Fruit fly (Drosophila melanogaster) whole organism, embryonic: Measurements from ENCODE around the gene CG46318.

Experiments used
- Adf1 ChIP-seq: fragments of 200-800 bp; sonication (Bioruptor generic); IDR thresholded peaks from 2 replicates; pipeline ENCODE4 v1.3.6; 2022; ENCODE audit warnings: missing biosample characterization, missing genetic modification characterization
- Atf-2 ChIP-seq: fragments of 200-800 bp; sonication (Bioruptor generic); optimal IDR thresholded peaks from 2 replicates; lab custom pipeline; 2016; ENCODE audit warnings: missing biosample characterization, missing genetic modification characterization
- Bgb ChIP-seq: fragments of 200-800 bp; sonication (Bioruptor generic); IDR thresholded peaks from 2 replicates; pipeline ENCODE4 v1.3.6; 2022; ENCODE audit warnings: missing biosample characterization, missing genetic modification characterization; ENCODE audit not compliant: partially characterized antibody
- C15 ChIP-seq: fragments of 200-800 bp; sonication (Bioruptor generic); IDR thresholded peaks from 3 replicates; pipeline ENCODE4 v1.3.6; 2022; ENCODE audit warnings: missing biosample characterization, missing genetic modification characterization
- CG10147 ChIP-seq: fragments of 200-800 bp; sonication (Bioruptor generic); optimal IDR thresholded peaks from 2 replicates; lab custom pipeline; 2019; ENCODE audit warnings: missing biosample characterization, mild to moderate bottlenecking, missing genetic modification characterization, moderate library complexity
- CG10431 ChIP-seq: fragments of 200-800 bp; sonication (Bioruptor generic); optimal IDR thresholded peaks from 3 replicates; lab custom pipeline; 2018; ENCODE audit warnings: missing biosample characterization, mild to moderate bottlenecking, missing genetic modification characterization
- CG11504 ChIP-seq: fragments of 200-800 bp; sonication (Bioruptor generic); optimal IDR thresholded peaks from 3 replicates; lab custom pipeline; 2019; ENCODE audit warnings: missing biosample characterization, mild to moderate bottlenecking, missing genetic modification characterization, moderate library complexity
- CG11723 ChIP-seq: fragments of 200-800 bp; sonication (Bioruptor generic); optimal IDR thresholded peaks from 2 replicates; lab custom pipeline; 2017; ENCODE audit warnings: missing biosample characterization, mild to moderate bottlenecking, missing genetic modification characterization
- CG12942 ChIP-seq: fragments of 200-800 bp; sonication (Bioruptor generic); optimal IDR thresholded peaks from 3 replicates; lab custom pipeline; 2016; ENCODE audit warnings: missing biosample characterization, missing genetic modification characterization
- CG15514 ChIP-seq: fragments of 200-800 bp; sonication (Bioruptor generic); optimal IDR thresholded peaks from 3 replicates; lab custom pipeline; 2017; ENCODE audit warnings: missing biosample characterization, missing genetic modification characterization, mild to moderate bottlenecking, moderate library complexity, missing genetic modification reagents
- CG16779 ChIP-seq: fragments of 200-800 bp; sonication (Bioruptor generic); IDR thresholded peaks from 2 replicates; pipeline ENCODE4 v1.3.6; 2022; ENCODE audit warnings: missing biosample characterization, missing genetic modification characterization
- CG30403 ChIP-seq: fragments of 200-800 bp; sonication (Bioruptor generic); optimal IDR thresholded peaks from 3 replicates; lab custom pipeline; 2016; ENCODE audit warnings: missing biosample characterization, missing genetic modification characterization
- CG31224 ChIP-seq: fragments of 200-800 bp; sonication (Bioruptor generic); IDR thresholded peaks from 2 replicates; pipeline ENCODE4 v1.3.6; 2022; ENCODE audit warnings: missing biosample characterization, missing genetic modification characterization
- CG3163 ChIP-seq: fragments of 200-800 bp; sonication (Bioruptor generic); optimal IDR thresholded peaks from 3 replicates; lab custom pipeline; 2016; ENCODE audit warnings: missing biosample characterization, missing genetic modification characterization
- CG3847 ChIP-seq: fragments of 200-800 bp; sonication (Bioruptor generic); IDR thresholded peaks from 2 replicates; pipeline ENCODE4 v1.3.6; 2022; ENCODE audit warnings: missing biosample characterization, missing genetic modification characterization
- CG6175 ChIP-seq: fragments of 200-800 bp; sonication (Bioruptor generic); IDR thresholded peaks from 3 replicates; pipeline ENCODE4 v1.3.6; 2022; ENCODE audit warnings: missing biosample characterization, missing genetic modification characterization
- CG7372 ChIP-seq: fragments of 200-800 bp; sonication (Bioruptor generic); IDR thresholded peaks from 2 replicates; pipeline ENCODE4 v1.3.6; 2022; ENCODE audit warnings: missing biosample characterization, missing genetic modification characterization
- CG8290 ChIP-seq, 3 experiments: fragments of 200-800 bp; sonication (Bioruptor generic); optimal IDR thresholded peaks; 2 replicates each; lab custom pipeline; 2016 to 2019; ENCODE audit warnings: missing biosample characterization in 3 of 3, missing genetic modification characterization in 3 of 3, mild to moderate bottlenecking in 2 of 3, moderate library complexity in 1 of 3
- CG9876 ChIP-seq: fragments of 200-800 bp; sonication (Bioruptor generic); optimal IDR thresholded peaks from 2 replicates; lab custom pipeline; 2016; ENCODE audit warnings: missing biosample characterization, missing genetic modification characterization
- Chrac-16 ChIP-seq: fragments of 200-800 bp; sonication (Bioruptor generic); optimal IDR thresholded peaks from 3 replicates; lab custom pipeline; 2016; ENCODE audit warnings: missing biosample characterization, missing genetic modification characterization
- D ChIP-seq, 2 experiments: fragments of 200-800 bp in 1 of 2; fragments of >200 bp in 1 of 2; sonication (Bioruptor generic) in 1 of 2; optimal IDR thresholded peaks; 2 replicates in 1 of 2; 3 replicates in 1 of 2; lab custom pipeline; 2017; ENCODE audit warnings: mild to moderate bottlenecking in 1 of 2, missing biosample characterization in 1 of 2, missing genetic modification characterization in 1 of 2, missing genetic modification reagents in 1 of 2
- Gug ChIP-seq: fragments of 200-800 bp; sonication (Bioruptor generic); IDR thresholded peaks from 4 replicates; pipeline ENCODE4 v1.3.6; 2022; ENCODE audit warnings: missing biosample characterization, missing genetic modification characterization
- Hmr ChIP-seq: fragments of 200-800 bp; sonication (Bioruptor generic); optimal IDR thresholded peaks from 3 replicates; lab custom pipeline; 2017; ENCODE audit warnings: mild to moderate bottlenecking, missing biosample characterization, missing genetic modification reagents, missing genetic modification characterization
- Meics ChIP-seq: fragments of 200-800 bp; sonication (Bioruptor generic); optimal IDR thresholded peaks from 2 replicates; lab custom pipeline; 2017; ENCODE audit warnings: missing biosample characterization, mild to moderate bottlenecking, missing genetic modification characterization
- Sox102F ChIP-seq: fragments of 200-800 bp; sonication (Bioruptor generic); optimal IDR thresholded peaks from 2 replicates; lab custom pipeline; 2018; ENCODE audit warnings: missing biosample characterization, mild to moderate bottlenecking, missing genetic modification characterization, moderate library complexity
- br ChIP-seq: fragments of >200 bp; optimal IDR thresholded peaks from 2 replicates; lab custom pipeline; 2017
- cato ChIP-seq: fragments of 200-800 bp; sonication (Bioruptor generic); optimal IDR thresholded peaks from 2 replicates; lab custom pipeline; 2016; ENCODE audit warnings: missing biosample characterization, missing genetic modification characterization, borderline replicate concordance
- corto ChIP-seq: fragments of 200-800 bp; sonication (Bioruptor generic); optimal IDR thresholded peaks from 2 replicates; lab custom pipeline; 2016; ENCODE audit warnings: missing biosample characterization, mild to moderate bottlenecking, missing genetic modification characterization, moderate library complexity
- croc ChIP-seq: fragments of 200-800 bp; sonication (Bioruptor generic); conservative IDR thresholded peaks from 3 replicates; pipeline ENCODE4 v1.3.6; 2022; ENCODE audit warnings: missing biosample characterization, missing genetic modification characterization
- dati ChIP-seq: fragments of 200-800 bp; sonication (Bioruptor generic); IDR thresholded peaks from 2 replicates; pipeline ENCODE4 v1.3.6; 2022; ENCODE audit warnings: missing biosample characterization, missing genetic modification characterization
- emc ChIP-seq: fragments of 200-800 bp; sonication (Bioruptor generic); optimal IDR thresholded peaks from 2 replicates; lab custom pipeline; 2016; ENCODE audit warnings: missing biosample characterization, missing genetic modification characterization
- fd96Cb ChIP-seq: fragments of 200-800 bp; sonication (Bioruptor generic); optimal IDR thresholded peaks from 2 replicates; lab custom pipeline; 2018; ENCODE audit warnings: missing biosample characterization, mild to moderate bottlenecking, missing genetic modification characterization, moderate library complexity
- fru ChIP-seq: fragments of >200 bp; optimal IDR thresholded peaks from 2 replicates; lab custom pipeline; 2017
- gce ChIP-seq: fragments of 200-800 bp; sonication (Bioruptor generic); IDR thresholded peaks from 3 replicates; pipeline ENCODE4 v1.3.6; 2022; ENCODE audit warnings: missing biosample characterization, missing genetic modification characterization
- gcm ChIP-seq: fragments of 200-800 bp; sonication (Bioruptor generic); optimal IDR thresholded peaks from 2 replicates; lab custom pipeline; 2019; ENCODE audit warnings: missing biosample characterization, mild to moderate bottlenecking, missing genetic modification characterization, moderate library complexity
- gem ChIP-seq: fragments of 200-800 bp; sonication (Bioruptor generic); optimal IDR thresholded peaks from 2 replicates; lab custom pipeline; 2019; ENCODE audit warnings: missing biosample characterization, mild to moderate bottlenecking, missing genetic modification characterization, moderate library complexity
- gfzf ChIP-seq: fragments of 200-800 bp; sonication (Bioruptor generic); optimal IDR thresholded peaks from 2 replicates; lab custom pipeline; 2016; ENCODE audit warnings: missing biosample characterization, mild to moderate bottlenecking, missing genetic modification characterization, moderate library complexity
- inv ChIP-seq: fragments of 200-800 bp; sonication (Bioruptor generic); IDR thresholded peaks from 2 replicates; pipeline ENCODE4 v1.3.6; 2022; ENCODE audit warnings: missing biosample characterization, missing genetic modification characterization; ENCODE audit not compliant: partially characterized antibody
- ken ChIP-seq: fragments of 200-800 bp; sonication (Bioruptor generic); IDR thresholded peaks from 3 replicates; pipeline ENCODE4 v1.3.6; 2022; ENCODE audit warnings: missing biosample characterization, missing genetic modification characterization
- mam ChIP-seq: fragments of 200-800 bp; sonication (Bioruptor generic); optimal IDR thresholded peaks from 3 replicates; lab custom pipeline; 2016; ENCODE audit warnings: missing biosample characterization, missing genetic modification characterization
- phol ChIP-seq: fragments of 200-800 bp; sonication (Bioruptor generic); optimal IDR thresholded peaks from 3 replicates; lab custom pipeline; 2018; ENCODE audit warnings: missing biosample characterization, mild to moderate bottlenecking, missing genetic modification characterization, moderate library complexity
- psq ChIP-seq: fragments of 200-800 bp; sonication (Bioruptor generic); optimal IDR thresholded peaks from 2 replicates; lab custom pipeline; 2017; ENCODE audit warnings: missing biosample characterization, missing genetic modification characterization
- schlank ChIP-seq: fragments of 200-800 bp; sonication (Bioruptor generic); optimal IDR thresholded peaks from 2 replicates; lab custom pipeline; 2018; ENCODE audit warnings: missing biosample characterization, mild to moderate bottlenecking, missing genetic modification characterization
- sisA ChIP-seq: fragments of 200-800 bp; sonication (Bioruptor generic); IDR thresholded peaks from 2 replicates; pipeline ENCODE4 v1.3.6; 2022; ENCODE audit warnings: missing biosample characterization, missing genetic modification characterization
- twi ChIP-seq: fragments of 200-800 bp; optimal IDR thresholded peaks from 2 replicates; lab custom pipeline; 2019; ENCODE audit warnings: missing biosample characterization, mild to moderate bottlenecking, missing genetic modification characterization, moderate library complexity
- unpg ChIP-seq: fragments of 200-800 bp; sonication (Bioruptor generic); optimal IDR thresholded peaks from 3 replicates; lab custom pipeline; 2018; ENCODE audit warnings: missing biosample characterization, mild to moderate bottlenecking, missing genetic modification characterization, moderate library complexity
- wdn ChIP-seq: fragments of 200-800 bp; sonication (Bioruptor generic); IDR thresholded peaks from 2 replicates; pipeline ENCODE4 v1.3.6; 2022; ENCODE audit warnings: missing biosample characterization, missing genetic modification characterization
- yki ChIP-seq: fragments of >200 bp; optimal IDR thresholded peaks from 3 replicates; lab custom pipeline; 2018
- zfh2 ChIP-seq: fragments of 200-800 bp; sonication (Bioruptor generic); optimal IDR thresholded peaks from 2 replicates; lab custom pipeline; 2016; ENCODE audit warnings: missing biosample characterization, missing genetic modification characterization

Gene CG46318

DNA sequence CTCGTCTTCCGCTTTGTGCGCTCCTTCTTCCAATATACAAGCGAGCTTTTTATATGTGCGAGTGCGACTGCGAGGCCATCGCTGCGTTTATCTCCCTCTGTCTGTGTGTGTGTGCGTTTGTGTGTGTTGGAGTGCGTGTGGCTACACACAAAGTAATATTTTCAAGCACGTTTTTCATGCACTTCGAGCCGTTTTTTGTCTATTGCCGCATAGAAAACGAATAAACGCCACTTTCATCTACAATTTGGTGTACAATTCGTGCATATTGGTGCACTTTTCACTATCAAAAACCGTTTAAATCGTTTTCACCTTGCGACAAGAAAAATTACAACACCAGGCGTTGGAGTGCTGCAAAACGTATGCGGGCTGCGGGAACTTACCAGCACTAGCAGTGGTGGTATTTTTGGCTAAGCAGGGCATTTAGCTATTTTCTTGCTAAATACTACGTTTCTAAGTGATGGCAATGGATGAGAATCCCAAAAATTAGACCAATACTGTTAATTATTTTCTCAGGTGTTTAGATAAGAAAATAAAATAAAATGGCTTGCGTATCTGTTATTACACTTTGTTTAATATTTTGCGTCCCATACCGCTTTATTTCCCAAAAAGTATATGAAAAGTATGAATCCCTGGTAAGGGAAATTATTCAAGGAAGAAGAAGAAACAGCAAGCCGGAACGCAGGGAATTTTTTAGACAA lies 21.3 kb upstream of the CG46318 start, which contains the start of the genes CG31224 and CstF64 (continued):
- peak; percentile 40 for TF ChIP-seq psq (GFP tag; lab: Kevin White, UChicago)
- TF ChIP-seq CG6175 (GFP tag; lab: Robert Waterston, UW): peak; percentile 63; the same call in 1 of the 3 replicates
- no peak for TF ChIP-seq schlank (tag; lab: Kevin White, UChicago)
- peak; percentile 78 for TF ChIP-seq cato
- TF ChIP-seq CG9876 (GFP tag; lab: Kevin White, UChicago): peak; percentile 75
- peak; percentile 84 for TF ChIP-seq Atf-2 (GFP tag; lab: Kevin White, UChicago)
- TF ChIP-seq CG31224 (GFP tag; lab: Robert Waterston, UW): peak; percentile 91
- TF ChIP-seq Adf1 (GFP tag; lab: Robert Waterston, UW): no peak
- peak; percentile 78 for TF ChIP-seq Meics (GFP tag; lab: Kevin White, UChicago)
- TF ChIP-seq twi (tag; lab: Kevin White, UChicago): peak; percentile 67
- TF ChIP-seq mam (GFP tag; lab: Kevin White, UChicago): peak; percentile 93
- TF ChIP-seq Hmr (GFP tag; lab: Kevin White, UChicago): peak; percentile 89
- TF ChIP-seq CG10431: peak; percentile 46
- TF ChIP-seq CG7372: peak; percentile 73
- TF ChIP-seq Sox102F: peak; percentile 84
- TF ChIP-seq CG8290 (GFP tag; optimal IDR thresholded peaks at IDR 0.05; lab: Kevin White, UChicago): peak; percentile 83
- TF ChIP-seq CG8290 (tag; optimal IDR thresholded peaks at IDR 0.05; lab: Kevin White, UChicago): no peak
- TF ChIP-seq CG12942 (GFP tag; lab: Kevin White, UChicago): peak; percentile 89
- no peak for TF ChIP-seq fru (lab: Kevin White, UChicago)
- TF ChIP-seq CG10147 (GFP tag; lab: Kevin White, UChicago): peak; percentile 60
- peak; percentile 92 for TF ChIP-seq CG3847 (GFP tag; lab: Robert Waterston, UW)
- TF ChIP-seq zfh2 (GFP tag; lab: Kevin White, UChicago): peak; percentile 90
- peak; percentile 85 for TF ChIP-seq phol
- peak; percentile 72 for TF ChIP-seq wdn (GFP tag; lab: Robert Waterston, UW)
- peak; percentile 94 for TF ChIP-seq CG30403 (GFP tag; lab: Kevin White, UChicago)
- peak; percentile 82 for TF ChIP-seq CG11723 (GFP tag; lab: Kevin White, UChicago)
- TF ChIP-seq gfzf: peak; percentile 55
- TF ChIP-seq Bgb (GFP tag; lab: Robert Waterston, UW): no peak
- peak; percentile 75 for TF ChIP-seq Gug (GFP tag; lab: Robert Waterston, UW)
- peak; percentile 70 for TF ChIP-seq CG15514 (GFP tag; lab: Kevin White, UChicago)
- peak; percentile 55 for TF ChIP-seq croc (GFP tag; lab: Robert Waterston, UW)
- peak; percentile 52; the same call in 1 of the 2 replicates for TF ChIP-seq dati (GFP tag; lab: Robert Waterston, UW)
- peak; percentile 86 for TF ChIP-seq Chrac-16 (GFP tag; lab: Kevin White, UChicago)
- TF ChIP-seq br (lab: Kevin White, UChicago): no peak
- TF ChIP-seq gce (GFP tag; lab: Robert Waterston, UW): 0 out of 3 replicates have a peak, but pooled peaks have one; percentile 49
- no peak for TF ChIP-seq CG11504 (tag; lab: Kevin White, UChicago)
- peak; percentile 79 for TF ChIP-seq fd96Cb (tag; lab: Kevin White, UChicago)
- TF ChIP-seq gem (tag; lab: Kevin White, UChicago): peak; percentile 88
- peak; percentile 83 for TF ChIP-seq unpg (GFP tag; lab: Kevin White, UChicago)
- TF ChIP-seq corto (GFP tag; lab: Kevin White, UChicago): no peak
- TF ChIP-seq CG3163 (GFP tag; lab: Kevin White, UChicago): peak; percentile 69
- TF ChIP-seq sisA (GFP tag; lab: Robert Waterston, UW): peak; percentile 78
- no peak for TF ChIP-seq D (optimal IDR thresholded peaks at IDR 0.05; lab: Kevin White, UChicago)
- peak; percentile 67 for TF ChIP-seq D (GFP tag; optimal IDR thresholded peaks at IDR 0.05; lab: Kevin White, UChicago)
- peak; percentile 82 for TF ChIP-seq gcm
- no peak for TF ChIP-seq CG16779 (GFP tag; lab: Robert Waterston, UW)
- no peak for TF ChIP-seq yki (lab: Kevin White, UChicago)
- TF ChIP-seq ken (GFP tag; lab: Robert Waterston, UW): peak; percentile 78; the same call in 2 of the 3 replicates
- TF ChIP-seq C15: peak; percentile 43; the same call in 1 of the 3 replicates
- no peak for TF ChIP-seq inv
- TF ChIP-seq emc (GFP tag; lab: Kevin White, UChicago): peak; percentile 36
